Worm (Caenorhabditis elegans) whole organism, L4 larva: ENCODE data around the gene C05D11.13.

Experiments
- F49E8.2 ChIP-seq: sonication (generic microtip); optimal IDR thresholded peaks from 2 replicates; lab custom pipeline; 2016; ENCODE audit warnings: missing compliant biosample characterization, mild to moderate bottlenecking, missing genetic modification characterization, borderline replicate concordance
- T20F7.1 ChIP-seq: fragments of 200-800 bp; sonication (Bioruptor generic); optimal IDR thresholded peaks from 2 replicates; lab custom pipeline; 2018; ENCODE audit warnings: mild to moderate bottlenecking, missing genetic modification characterization, missing compliant biosample characterization
- T26A8.4 ChIP-seq: fragments of 200-800 bp; sonication (Bioruptor generic); IDR thresholded peaks from 2 replicates; pipeline ENCODE4 v1.3.6; 2022; ENCODE audit warnings: missing genetic modification characterization, missing compliant biosample characterization
- Y105C5A.15 ChIP-seq: fragments of 200-800 bp; sonication (Bioruptor generic); IDR thresholded peaks from 2 replicates; pipeline ENCODE4 v1.3.6; 2022; ENCODE audit warnings: missing genetic modification characterization, missing compliant biosample characterization
- ZK337.2 ChIP-seq: fragments of 200-800 bp; sonication (Bioruptor generic); IDR thresholded peaks from 2 replicates; pipeline ENCODE4 v1.3.6; 2022; ENCODE audit warnings: missing genetic modification reagents, missing genetic modification characterization, missing compliant biosample characterization
- ZK546.5 ChIP-seq, 2 experiments: sonication (generic microtip); optimal IDR thresholded peaks; 2 replicates each; lab custom pipeline; 2017; ENCODE audit warnings: missing biosample characterization in 2 of 2, missing genetic modification characterization in 2 of 2
- ama-1 ChIP-seq: fragments of 150-350 bp; optimal IDR thresholded peaks from 2 replicates; lab custom pipeline; 2014; ENCODE audit warnings: inconsistent platforms, mixed read lengths
- arid-1 ChIP-seq: fragments of 200-800 bp; sonication (Bioruptor generic); conservative IDR thresholded peaks from 2 replicates; pipeline ENCODE4 v1.3.6; 2022; ENCODE audit warnings: missing genetic modification reagents, missing genetic modification characterization, missing compliant biosample characterization
- ceh-28 ChIP-seq: fragments of 150-350 bp; optimal IDR thresholded peaks from 2 replicates; lab custom pipeline; 2014; ENCODE audit warnings: missing biosample characterization, missing genetic modification reagents, missing genetic modification characterization
- ceh-62 ChIP-seq: sonication (generic microtip); optimal IDR thresholded peaks from 2 replicates; lab custom pipeline; 2017; ENCODE audit warnings: missing biosample characterization, missing genetic modification characterization
- ceh-82 ChIP-seq: sonication (generic microtip); optimal IDR thresholded peaks from 2 replicates; lab custom pipeline; 2017; ENCODE audit warnings: missing biosample characterization, missing genetic modification characterization
- daf-12 ChIP-seq: fragments of 150-350 bp; optimal IDR thresholded peaks from 2 replicates; lab custom pipeline; 2014; ENCODE audit warnings: missing biosample characterization, missing genetic modification reagents, missing genetic modification characterization
- daf-16 ChIP-seq, 3 experiments: sonication (generic microtip); optimal IDR thresholded peaks; 2 replicates each; lab custom pipeline; 2016 to 2017; ENCODE audit warnings: missing genetic modification characterization in 3 of 3, missing genetic modification reagents in 3 of 3, mild to moderate bottlenecking in 2 of 3, missing compliant biosample characterization in 2 of 3, missing biosample characterization in 1 of 3, moderate library complexity in 1 of 3
- daf-8 ChIP-seq: fragments of 200-800 bp; sonication (Bioruptor generic); IDR thresholded peaks from 2 replicates; pipeline ENCODE4 v1.3.6; 2022; ENCODE audit warnings: missing genetic modification characterization, missing compliant biosample characterization
- dmd-6 ChIP-seq: fragments of 200-800 bp; sonication (Bioruptor generic); IDR thresholded peaks from 2 replicates; pipeline ENCODE4 v1.3.6; 2022; ENCODE audit warnings: missing genetic modification reagents, missing genetic modification characterization, missing compliant biosample characterization
- dpl-1 ChIP-seq: fragments of 150-350 bp; optimal IDR thresholded peaks from 2 replicates; lab custom pipeline; 2014; ENCODE audit warnings: missing biosample characterization, missing genetic modification reagents, missing genetic modification characterization
- duxl-1 ChIP-seq: sonication (generic microtip); optimal IDR thresholded peaks from 2 replicates; lab custom pipeline; 2016; ENCODE audit warnings: mild to moderate bottlenecking, missing genetic modification characterization, moderate library complexity, missing compliant biosample characterization; ENCODE audit not compliant: poor library complexity
- dve-1 ChIP-seq: sonication (generic microtip); optimal IDR thresholded peaks from 2 replicates; lab custom pipeline; 2017; ENCODE audit warnings: antibody characterized with exemption, mild to moderate bottlenecking, missing genetic modification characterization, missing compliant biosample characterization; ENCODE audit not compliant: insufficient read depth
- hif-1 ChIP-seq, 2 experiments: sonication (generic microtip); optimal IDR thresholded peaks; 2 replicates each; lab custom pipeline; 2016 to 2017; ENCODE audit warnings: missing compliant biosample characterization in 2 of 2, missing genetic modification characterization in 2 of 2, missing genetic modification reagents in 2 of 2, missing genotype in 2 of 2, mild to moderate bottlenecking in 1 of 2
- hlh-11 ChIP-seq: fragments of 200-800 bp; sonication (Bioruptor generic); optimal IDR thresholded peaks from 2 replicates; lab custom pipeline; 2018; ENCODE audit warnings: mild to moderate bottlenecking, missing genetic modification characterization, missing compliant biosample characterization
- hlh-30 ChIP-seq: sonication (generic microtip); optimal IDR thresholded peaks from 2 replicates; lab custom pipeline; 2017; ENCODE audit warnings: antibody characterized with exemption, mild to moderate bottlenecking, missing genetic modification characterization, missing compliant biosample characterization; ENCODE audit not compliant: insufficient read depth
- hmg-1.1 ChIP-seq: fragments of 200-800 bp; sonication (Bioruptor generic); IDR thresholded peaks from 2 replicates; pipeline ENCODE4 v1.3.6; 2022; ENCODE audit warnings: missing genetic modification reagents, missing genetic modification characterization, missing compliant biosample characterization
- jun-1 ChIP-seq: fragments of 150-350 bp; optimal IDR thresholded peaks from 2 replicates; lab custom pipeline; 2014; ENCODE audit warnings: missing biosample characterization, missing genetic modification reagents, missing genetic modification characterization
- lin-1 ChIP-seq: fragments of 200-800 bp; sonication (Bioruptor generic); IDR thresholded peaks from 2 replicates; pipeline ENCODE4 v1.3.6; 2022; ENCODE audit warnings: missing genetic modification reagents, missing genetic modification characterization, missing compliant biosample characterization
- lin-13 ChIP-seq: fragments of 150-350 bp; optimal IDR thresholded peaks from 2 replicates; lab custom pipeline; 2014; ENCODE audit warnings: missing biosample characterization, missing genetic modification reagents, missing genetic modification characterization
- lin-15B ChIP-seq: fragments of 150-350 bp; sonication (generic microtip); optimal IDR thresholded peaks from 3 replicates; lab custom pipeline; 2014; ENCODE audit warnings: missing biosample characterization, missing genetic modification characterization
- lsy-2 ChIP-seq, 2 experiments: fragments of 150-350 bp in 1 of 2; sonication (generic microtip) in 1 of 2; optimal IDR thresholded peaks; 2 replicates each; lab custom pipeline; 2014 to 2017; ENCODE audit warnings: missing biosample characterization in 2 of 2, missing genetic modification characterization in 2 of 2
- mep-1 ChIP-seq: fragments of 150-350 bp; sonication (generic microtip); optimal IDR thresholded peaks from 3 replicates; lab custom pipeline; 2014; ENCODE audit warnings: missing biosample characterization, missing genetic modification characterization
- mxl-3 ChIP-seq: fragments of 200-800 bp; sonication (Bioruptor generic); optimal IDR thresholded peaks from 2 replicates; lab custom pipeline; 2018; ENCODE audit warnings: mild to moderate bottlenecking, missing genetic modification characterization, missing compliant biosample characterization
- nhr-10 ChIP-seq: fragments of 150-350 bp; optimal IDR thresholded peaks from 2 replicates; lab custom pipeline; 2014; ENCODE audit warnings: missing biosample characterization, missing genetic modification characterization
- nhr-11 ChIP-seq: fragments of 150-350 bp; optimal IDR thresholded peaks from 2 replicates; lab custom pipeline; 2014; ENCODE audit warnings: missing biosample characterization, missing genetic modification characterization
- nhr-237 ChIP-seq: sonication (generic microtip); optimal IDR thresholded peaks from 2 replicates; lab custom pipeline; 2017; ENCODE audit warnings: missing biosample characterization, missing genetic modification characterization
- nhr-25 ChIP-seq: sonication (generic microtip); optimal IDR thresholded peaks from 2 replicates; lab custom pipeline; 2017; ENCODE audit warnings: missing genetic modification characterization, mild to moderate bottlenecking, missing compliant biosample characterization, antibody characterized with exemption, moderate library complexity, borderline replicate concordance; ENCODE audit not compliant: insufficient read depth
- nhr-42 ChIP-seq: fragments of 200-800 bp; sonication (Bioruptor generic); IDR thresholded peaks from 2 replicates; pipeline ENCODE4 v1.3.6; 2022; ENCODE audit warnings: missing genetic modification characterization, missing compliant biosample characterization
- nhr-48 ChIP-seq: sonication (generic microtip); optimal IDR thresholded peaks from 2 replicates; lab custom pipeline; 2016; ENCODE audit warnings: mild to moderate bottlenecking, missing genetic modification characterization, missing compliant biosample characterization
- nhr-77 ChIP-seq: fragments of 150-350 bp; optimal IDR thresholded peaks from 2 replicates; lab custom pipeline; 2014; ENCODE audit warnings: missing biosample characterization, missing genetic modification characterization
- pqm-1 ChIP-seq: sonication (generic microtip); optimal IDR thresholded peaks from 2 replicates; lab custom pipeline; 2017; ENCODE audit warnings: missing biosample characterization, missing genetic modification characterization
- sdz-12 ChIP-seq: fragments of 200-800 bp; sonication (Bioruptor generic); optimal IDR thresholded peaks from 2 replicates; lab custom pipeline; 2018; ENCODE audit warnings: mild to moderate bottlenecking, missing genetic modification characterization, missing compliant biosample characterization
- set-16 ChIP-seq: fragments of 200-800 bp; sonication (Bioruptor generic); IDR thresholded peaks from 2 replicates; pipeline ENCODE4 v1.3.6; 2022; ENCODE audit warnings: missing genetic modification reagents, missing genetic modification characterization, missing compliant biosample characterization
- snpc-4 ChIP-seq: fragments of 150-350 bp; optimal IDR thresholded peaks from 2 replicates; lab custom pipeline; 2014; ENCODE audit warnings: missing biosample characterization, missing genetic modification characterization
- tag-97 ChIP-seq: fragments of 200-800 bp; sonication (Bioruptor generic); IDR thresholded peaks from 2 replicates; pipeline ENCODE4 v1.3.6; 2022; ENCODE audit warnings: missing genetic modification characterization, missing compliant biosample characterization
- unc-39 ChIP-seq: sonication (generic microtip); optimal IDR thresholded peaks from 2 replicates; lab custom pipeline; 2017; ENCODE audit warnings: missing biosample characterization, missing genetic modification characterization
- unc-62 ChIP-seq, 3 experiments: fragments of 150-350 bp in 1 of 3; sonication (generic microtip); optimal IDR thresholded peaks in 2 of 3; peaks in 1 of 3; 1 replicate in 1 of 3; 2 replicates in 2 of 3; lab custom pipeline; 2014 to 2017; ENCODE audit warnings: missing biosample characterization in 3 of 3, missing genetic modification characterization in 3 of 3, missing genetic modification reagents in 3 of 3, missing genotype in 1 of 3
- vab-7 ChIP-seq: fragments of 200-800 bp; sonication (Bioruptor generic); IDR thresholded peaks from 2 replicates; pipeline ENCODE4 v1.3.6; 2022; ENCODE audit warnings: missing genetic modification reagents, missing genetic modification characterization, missing compliant biosample characterization
- ztf-7 ChIP-seq: fragments of 150-350 bp; optimal IDR thresholded peaks from 2 replicates; lab custom pipeline; 2014; ENCODE audit warnings: missing biosample characterization, missing genetic modification characterization

The C05D11.13 gene

ce11 chrIII:6447521-6447920 is 3.1 kb upstream of the C05D11.13 start (continued):
- TF ChIP-seq nhr-48 (tag; lab: Kevin White, UChicago), result peak; percentile 89
- TF ChIP-seq T20F7.1 (GFP tag; lab: Kevin White, UChicago), result peak; percentile 53
- no peak for TF ChIP-seq arid-1
- peak; percentile 6 to 63 for TF ChIP-seq hif-1 (tag; optimal IDR thresholded peaks at IDR 0.05; lab: Kevin White, UChicago)
- TF ChIP-seq ztf-7 (tag; lab: Kevin White, UChicago), result no peak
- no peak for TF ChIP-seq ceh-62 (tag; lab: Kevin White, UChicago)
- peak; percentile 78 for TF ChIP-seq dmd-6
- peak; percentile 52 for TF ChIP-seq lin-13
- TF ChIP-seq ZK337.2 (GFP tag; lab: Robert Waterston, UW), result no peak
- TF ChIP-seq F49E8.2 (tag; lab: Kevin White, UChicago), result no peak
- peak; percentile 44 for TF ChIP-seq nhr-77 (tag; lab: Kevin White, UChicago)
- TF ChIP-seq unc-39 (tag; lab: Kevin White, UChicago), result no peak
- TF ChIP-seq nhr-10 (tag; lab: Kevin White, UChicago), result peak; percentile 22
- peak in 1 of 2 experiments; percentile 73 for TF ChIP-seq lsy-2 (tag; optimal IDR thresholded peaks at IDR 0.05; lab: Kevin White, UChicago)
- TF ChIP-seq hlh-30 (tag; lab: Kevin White, UChicago), result peak; percentile 82
- peak; percentile 78 for TF ChIP-seq nhr-11 (tag; lab: Kevin White, UChicago)
- TF ChIP-seq tag-97, result no peak
- TF ChIP-seq daf-8 (GFP tag; lab: Robert Waterston, UW), result no peak
- TF ChIP-seq snpc-4 (tag; lab: Kevin White, UChicago), result no peak
- 0 out of 2 replicates have a peak, but pooled peaks have one; percentile 22 for TF ChIP-seq nhr-42 (GFP tag; lab: Robert Waterston, UW)
- 0 out of 2 replicates have a peak, but pooled peaks have one; percentile 26 for TF ChIP-seq T26A8.4 (GFP tag; lab: Robert Waterston, UW)
- TF ChIP-seq lin-1 (GFP tag; lab: Robert Waterston, UW), result peak; percentile 39; the same call in 1 of the 2 replicates
- TF ChIP-seq mep-1 (tag; lab: Kevin White, UChicago), result peak; percentile 61
- TF ChIP-seq set-16 (GFP tag; lab: Robert Waterston, UW), result no peak
- TF ChIP-seq dpl-1 (GFP tag; lab: Kevin White, UChicago), result peak; percentile 33
- peak; percentile 89 for TF ChIP-seq mxl-3

DNA sequence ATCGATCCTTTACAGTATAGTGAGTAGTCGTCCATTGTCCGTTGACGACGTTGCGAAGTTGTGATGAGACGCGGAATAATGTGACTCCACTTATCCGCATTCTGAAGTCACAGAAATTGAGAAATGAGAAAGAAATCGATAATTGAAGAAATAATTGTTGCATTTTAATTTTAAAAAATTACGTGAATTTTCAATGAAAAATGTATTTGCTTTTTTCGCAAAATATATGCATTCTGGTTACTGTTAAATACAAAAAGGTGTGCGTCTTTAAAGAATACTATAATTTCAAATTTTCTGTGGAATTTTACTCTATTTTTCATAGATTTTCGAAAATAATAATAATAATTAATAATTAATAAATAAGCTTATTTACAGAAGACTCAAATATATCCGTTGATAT is 2.4 kb upstream of the C05D11.13 start, which contains the start of gene let-721:
let-721 (minus strand) TSS at position 101 of the 400 bp plus-strand sequence.
- 0 out of 2 replicates have a peak, but pooled peaks have one; percentile 11 for TF ChIP-seq vab-7
- no peak for TF ChIP-seq Y105C5A.15
- peak in 1 of 2 experiments; percentile 45 for TF ChIP-seq unc-62 (GFP tag; optimal IDR thresholded peaks at IDR 0.05 in 1 of 2; lab: Kevin White, UChicago)
- no peak for TF ChIP-seq unc-62 (tag; optimal IDR thresholded peaks at IDR 0.05; lab: Kevin White, UChicago)

ce11 chrIII:6442305-6443125 is 1.9 kb downstream of the C05D11.13 start, which contains the start of gene mel-32:
Gene mel-32, minus strand, starts transcription at chrIII:6443000.
- TF ChIP-seq ceh-82 (no peak), dve-1 (tag; lab: Kevin White, UChicago) (peak; percentile 76), hmg-1.1 (GFP tag; lab: Robert Waterston, UW) (0 out of 2 replicates have a peak, but pooled peaks have one; percentile 20), nhr-237 (tag; lab: Kevin White, UChicago) (no peak), sdz-12 (no peak), nhr-25 (tag; lab: Kevin White, UChicago) (no peak), daf-16 (GFP tag; optimal IDR thresholded peaks at IDR 0.05; lab: Kevin White, UChicago) (no peak), daf-16 (tag; optimal IDR thresholded peaks at IDR 0.05; lab: Kevin White, UChicago) (peak; percentile 74), nhr-77 (tag; lab: Kevin White, UChicago) (no peak), ama-1 (peak; percentile 40), daf-12 (tag; lab: Kevin White, UChicago) (no peak), jun-1 (tag; lab: Kevin White, UChicago) (no peak), ZK546.5 (tag; optimal IDR thresholded peaks at IDR 0.05; lab: Kevin White, UChicago) (no peak), pqm-1 (tag; lab: Kevin White, UChicago) (peak; percentile 81), snpc-4 (tag; lab: Kevin White, UChicago) (no peak), nhr-10 (tag; lab: Kevin White, UChicago) (no peak), duxl-1 (no peak), arid-1 (no peak), ceh-28 (tag; lab: Kevin White, UChicago) (no peak), lin-15B (tag; lab: Kevin White, UChicago) (no peak), hlh-11 (tag; lab: Kevin White, UChicago) (peak; percentile 5), ZK337.2 (GFP tag; lab: Robert Waterston, UW) (no peak)
